Worm (Caenorhabditis elegans) whole organism, young adult: Measurements from ENCODE around the gene C35B1.7.

Source experiments
- D2030.7 ChIP-seq: fragments of 200-800 bp; sonication (Bioruptor generic); IDR thresholded peaks from 2 replicates; pipeline ENCODE4 v1.3.6; 2022; ENCODE audit warnings: missing genetic modification reagents, missing genetic modification characterization, missing compliant biosample characterization
- F10E7.11 ChIP-seq: sonication (generic microtip); optimal IDR thresholded peaks from 2 replicates; lab custom pipeline; 2017; ENCODE audit warnings: mild to moderate bottlenecking, missing genetic modification characterization, moderate library complexity, missing compliant biosample characterization
- F23B12.7 ChIP-seq: sonication (generic microtip); optimal IDR thresholded peaks from 2 replicates; lab custom pipeline; 2017; ENCODE audit warnings: missing genetic modification characterization, mild to moderate bottlenecking, missing compliant biosample characterization, antibody characterized with exemption, moderate library complexity; ENCODE audit not compliant: insufficient read depth
- F33H1.4 ChIP-seq: fragments of 200-800 bp; sonication (Bioruptor generic); IDR thresholded peaks from 2 replicates; pipeline ENCODE4 v1.3.6; 2022; ENCODE audit warnings: missing genetic modification reagents, missing genetic modification characterization, missing compliant biosample characterization
- F49E8.2 ChIP-seq: sonication (generic microtip); optimal IDR thresholded peaks from 3 replicates; lab custom pipeline; 2017; ENCODE audit warnings: missing genetic modification characterization, mild to moderate bottlenecking, missing compliant biosample characterization, antibody characterized with exemption, moderate library complexity; ENCODE audit not compliant: insufficient read depth
- F57C9.4 ChIP-seq: sonication (generic microtip); optimal IDR thresholded peaks from 2 replicates; lab custom pipeline; 2017; ENCODE audit warnings: mild to moderate bottlenecking, missing genetic modification characterization, missing compliant biosample characterization
- K11D2.4 ChIP-seq: fragments of 200-800 bp; sonication (Bioruptor generic); IDR thresholded peaks from 2 replicates; pipeline ENCODE4 v1.3.6; 2022; ENCODE audit warnings: missing genetic modification reagents, missing genetic modification characterization, missing compliant biosample characterization
- Y67H2A.10 ChIP-seq: fragments of 200-800 bp; sonication (Bioruptor generic); conservative IDR thresholded peaks from 2 replicates; pipeline ENCODE4 v1.3.6; 2022; ENCODE audit warnings: missing genetic modification reagents, missing genetic modification characterization, missing compliant biosample characterization
- Y79H2A.3 ChIP-seq: fragments of 200-800 bp; sonication (Bioruptor generic); conservative IDR thresholded peaks from 2 replicates; pipeline ENCODE4 v1.3.6; 2022; ENCODE audit warnings: missing genetic modification reagents, missing genetic modification characterization, missing compliant biosample characterization
- Y95B8A.8 ChIP-seq: fragments of 200-800 bp; sonication (Bioruptor generic); IDR thresholded peaks from 2 replicates; pipeline ENCODE4 v1.3.6; 2022; ENCODE audit warnings: missing genetic modification reagents, missing genetic modification characterization, missing compliant biosample characterization
- ZK185.1 ChIP-seq: sonication (generic microtip); optimal IDR thresholded peaks from 2 replicates; lab custom pipeline; 2016; ENCODE audit warnings: mild to moderate bottlenecking, missing genetic modification characterization, missing compliant biosample characterization; ENCODE audit not compliant: poor library complexity, severe bottlenecking
- atf-7 ChIP-seq: sonication (generic microtip); optimal IDR thresholded peaks from 2 replicates; lab custom pipeline; 2017; ENCODE audit warnings: mild to moderate bottlenecking, missing genetic modification characterization, missing compliant biosample characterization
- bed-1 ChIP-seq: fragments of 200-800 bp; sonication (Bioruptor generic); IDR thresholded peaks from 2 replicates; pipeline ENCODE4 v1.3.6; 2022; ENCODE audit warnings: missing genetic modification reagents, missing genetic modification characterization, missing compliant biosample characterization
- cebp-1 ChIP-seq, 2 experiments: fragments of 200-800 bp in 1 of 2; sonication (Bioruptor generic) in 1 of 2; sonication (generic microtip) in 1 of 2; IDR thresholded peaks in 1 of 2; optimal IDR thresholded peaks in 1 of 2; 2 replicates each; pipeline versions ENCODE4 v1.3.6 to Lab custom; 2017 to 2022; ENCODE audit warnings: missing compliant biosample characterization in 2 of 2, missing genetic modification characterization in 2 of 2, mild to moderate bottlenecking in 1 of 2, missing genetic modification reagents in 1 of 2, moderate library complexity in 1 of 2
- ceh-27 ChIP-seq: fragments of 200-800 bp; sonication (Bioruptor generic); optimal IDR thresholded peaks from 2 replicates; lab custom pipeline; 2018; ENCODE audit warnings: mild to moderate bottlenecking, missing genetic modification characterization, moderate library complexity, missing compliant biosample characterization
- ceh-40 ChIP-seq: fragments of 200-800 bp; sonication (Bioruptor generic); IDR thresholded peaks from 2 replicates; pipeline ENCODE4 v1.3.6; 2022; ENCODE audit warnings: missing genetic modification characterization, missing compliant biosample characterization
- ceh-79 ChIP-seq: sonication (generic microtip); optimal IDR thresholded peaks from 2 replicates; lab custom pipeline; 2017; ENCODE audit warnings: mild to moderate bottlenecking, missing genetic modification characterization, missing compliant biosample characterization
- dox-1 ChIP-seq: fragments of 200-800 bp; sonication (Bioruptor generic); IDR thresholded peaks from 2 replicates; pipeline ENCODE4 v1.3.6; 2022; ENCODE audit warnings: missing genetic modification reagents, missing genetic modification characterization, missing compliant biosample characterization
- dpff-1 ChIP-seq: sonication (generic microtip); optimal IDR thresholded peaks from 2 replicates; lab custom pipeline; 2017; ENCODE audit warnings: mild to moderate bottlenecking, missing genetic modification characterization, missing compliant biosample characterization
- efl-1 ChIP-seq: fragments of 150-350 bp; optimal IDR thresholded peaks from 2 replicates; lab custom pipeline; 2014; ENCODE audit warnings: missing biosample characterization, missing genetic modification reagents, missing genetic modification characterization
- egrh-3 ChIP-seq: fragments of 200-800 bp; sonication (Bioruptor generic); IDR thresholded peaks from 2 replicates; pipeline ENCODE4 v1.3.6; 2022; ENCODE audit warnings: missing genetic modification reagents, missing genetic modification characterization, missing compliant biosample characterization
- ekl-4 ChIP-seq: fragments of 200-800 bp; sonication (Bioruptor generic); IDR thresholded peaks from 2 replicates; pipeline ENCODE4 v1.3.6; 2022; ENCODE audit warnings: missing genetic modification reagents, missing genetic modification characterization, missing compliant biosample characterization
- ets-4 ChIP-seq: fragments of 200-800 bp; sonication (Bioruptor generic); optimal IDR thresholded peaks from 2 replicates; lab custom pipeline; 2018; ENCODE audit warnings: mild to moderate bottlenecking, missing genetic modification characterization, missing compliant biosample characterization
- fkh-3 ChIP-seq: sonication (generic microtip); optimal IDR thresholded peaks from 2 replicates; lab custom pipeline; 2016; ENCODE audit warnings: mild to moderate bottlenecking, missing genetic modification characterization, missing compliant biosample characterization
- hsf-1 ChIP-seq: fragments of 200-800 bp; sonication (Bioruptor generic); IDR thresholded peaks from 2 replicates; pipeline ENCODE4 v1.3.6; 2022; ENCODE audit warnings: missing genetic modification reagents, missing genetic modification characterization, missing compliant biosample characterization
- lag-1 ChIP-seq: fragments of 200-800 bp; sonication (Bioruptor generic); IDR thresholded peaks from 2 replicates; pipeline ENCODE4 v1.3.6; 2022; ENCODE audit warnings: missing genetic modification reagents, missing genetic modification characterization, missing compliant biosample characterization
- let-607 ChIP-seq, 2 experiments: fragments of 200-800 bp in 1 of 2; sonication (Bioruptor generic) in 1 of 2; sonication (generic microtip) in 1 of 2; optimal IDR thresholded peaks; 2 replicates each; lab custom pipeline; 2016 to 2018; ENCODE audit warnings: mild to moderate bottlenecking in 2 of 2, missing compliant biosample characterization in 2 of 2, missing genetic modification characterization in 2 of 2, moderate library complexity in 2 of 2, missing genotype in 1 of 2
- lin-26 ChIP-seq: fragments of 200-800 bp; sonication (Bioruptor generic); IDR thresholded peaks from 2 replicates; pipeline ENCODE4 v1.3.6; 2022; ENCODE audit warnings: missing genetic modification reagents, missing genetic modification characterization, missing compliant biosample characterization
- lin-54 ChIP-seq: fragments of 200-800 bp; sonication (Bioruptor generic); optimal IDR thresholded peaks from 2 replicates; lab custom pipeline; 2018; ENCODE audit warnings: mild to moderate bottlenecking, missing genetic modification characterization, missing compliant biosample characterization
- lsl-1 ChIP-seq: fragments of 200-800 bp; sonication (Bioruptor generic); optimal IDR thresholded peaks from 2 replicates; lab custom pipeline; 2018; ENCODE audit warnings: mild to moderate bottlenecking, missing genetic modification characterization, moderate library complexity, missing compliant biosample characterization
- madf-6 ChIP-seq: fragments of 200-800 bp; sonication (Bioruptor generic); IDR thresholded peaks from 2 replicates; pipeline ENCODE4 v1.3.6; 2022; ENCODE audit warnings: missing genetic modification reagents, missing genetic modification characterization, missing compliant biosample characterization
- mel-28 ChIP-seq: sonication (generic microtip); optimal IDR thresholded peaks from 2 replicates; lab custom pipeline; 2016; ENCODE audit warnings: borderline replicate concordance, mild to moderate bottlenecking, missing genetic modification characterization, missing compliant biosample characterization
- repo-1 ChIP-seq: sonication (generic microtip); optimal IDR thresholded peaks from 2 replicates; lab custom pipeline; 2017; ENCODE audit warnings: mild to moderate bottlenecking, missing genetic modification characterization, missing compliant biosample characterization
- sea-2 ChIP-seq: fragments of 200-800 bp; sonication (Bioruptor generic); IDR thresholded peaks from 2 replicates; pipeline ENCODE4 v1.3.6; 2022; ENCODE audit warnings: missing genetic modification characterization, missing compliant biosample characterization
- snpc-4 ChIP-seq, 5 experiments: fragments of 150-350 bp in 1 of 5; sonication (generic microtip) in 4 of 5; optimal IDR thresholded peaks; 2 replicates each; lab custom pipeline; 2014 to 2018; ENCODE audit warnings: missing genetic modification characterization in 5 of 5, missing biosample characterization in 3 of 5, antibody characterized with exemption in 2 of 5, mild to moderate bottlenecking in 2 of 5, missing compliant biosample characterization in 2 of 5, missing genotype in 2 of 5, moderate library complexity in 2 of 5, missing genetic modification reagents in 1 of 5
- sptf-2 ChIP-seq: fragments of 200-800 bp; sonication (Bioruptor generic); optimal IDR thresholded peaks from 2 replicates; lab custom pipeline; 2018; ENCODE audit warnings: mild to moderate bottlenecking, missing genetic modification characterization, missing compliant biosample characterization
- tbx-9 ChIP-seq: sonication (generic microtip); optimal IDR thresholded peaks from 2 replicates; lab custom pipeline; 2016; ENCODE audit warnings: borderline replicate concordance, missing genetic modification characterization, inconsistent platforms, missing compliant biosample characterization
- tlf-1 ChIP-seq: fragments of 200-800 bp; sonication (Bioruptor generic); optimal IDR thresholded peaks from 2 replicates; lab custom pipeline; 2018; ENCODE audit warnings: mild to moderate bottlenecking, missing genetic modification characterization, missing compliant biosample characterization
- unc-130 ChIP-seq: sonication (generic microtip); optimal IDR thresholded peaks from 2 replicates; lab custom pipeline; 2016; ENCODE audit warnings: missing genetic modification reagents, missing genetic modification characterization, missing compliant biosample characterization
- xnd-1 ChIP-seq: sonication (generic microtip); optimal IDR thresholded peaks from 2 replicates; lab custom pipeline; 2016; ENCODE audit warnings: missing genotype, missing genetic modification reagents, missing genetic modification characterization, missing compliant biosample characterization
- zim-3 ChIP-seq: sonication (generic microtip); optimal IDR thresholded peaks from 2 replicates; lab custom pipeline; 2017; ENCODE audit warnings: mild to moderate bottlenecking, missing genetic modification characterization, moderate library complexity, missing compliant biosample characterization
- ztf-26 ChIP-seq: sonication (generic microtip); optimal IDR thresholded peaks from 2 replicates; lab custom pipeline; 2017; ENCODE audit warnings: missing genetic modification characterization, missing compliant biosample characterization

C35B1.7 gene

ce11 chrIV:4093087-4093486 is 15.8 kb upstream of the C35B1.7 start (continued):
- TF ChIP-seq lsl-1 (GFP tag; lab: Kevin White, UChicago): no peak
- TF ChIP-seq cebp-1 (GFP tag; IDR thresholded peaks at IDR 0.05; lab: Robert Waterston, UW): no peak
- peak; percentile 84 for TF ChIP-seq cebp-1 (tag; optimal IDR thresholded peaks at IDR 0.05; lab: Kevin White, UChicago)
- TF ChIP-seq zim-3 (tag; lab: Kevin White, UChicago): no peak
- no peak; the same call in 1 of the 2 replicates for TF ChIP-seq F33H1.4 (GFP tag; lab: Robert Waterston, UW)
- TF ChIP-seq F57C9.4 (tag; lab: Kevin White, UChicago): no peak
- no peak for TF ChIP-seq lin-26
- no peak for TF ChIP-seq ceh-79 (tag; lab: Kevin White, UChicago)
- no peak for TF ChIP-seq dpff-1
- no peak for TF ChIP-seq sptf-2 (GFP tag; lab: Kevin White, UChicago)
- peak; percentile 19 for TF ChIP-seq ztf-26 (tag; lab: Kevin White, UChicago)
- TF ChIP-seq madf-6 (GFP tag; lab: Robert Waterston, UW): no peak
- no peak for TF ChIP-seq F10E7.11 (tag; lab: Kevin White, UChicago)
- no peak for TF ChIP-seq ceh-40 (GFP tag; lab: Robert Waterston, UW)
- TF ChIP-seq egrh-3 (GFP tag; lab: Robert Waterston, UW): no peak
- no peak for TF ChIP-seq hsf-1
- no peak for TF ChIP-seq ets-4 (GFP tag; lab: Kevin White, UChicago)
- TF ChIP-seq ekl-4 (GFP tag; lab: Robert Waterston, UW): no peak
- TF ChIP-seq snpc-4 (GFP tag; optimal IDR thresholded peaks at IDR 0.05; lab: Kevin White, UChicago): no peak
- peak in 2 of 4 experiments; percentile 24 to 31 for TF ChIP-seq snpc-4 (tag; optimal IDR thresholded peaks at IDR 0.05; lab: Kevin White, UChicago)

ce11 chrIV:4094364-4094763 is 14.5 kb upstream of the C35B1.7 start:
- TF ChIP-seq repo-1 (tag; lab: Kevin White, UChicago) (no peak), mel-28 (no peak), efl-1 (no peak), Y67H2A.10 (GFP tag; lab: Robert Waterston, UW) (no peak), tbx-9 (tag; lab: Kevin White, UChicago) (no peak), tlf-1 (no peak), bed-1 (GFP tag; lab: Robert Waterston, UW) (no peak), D2030.7 (GFP tag; lab: Robert Waterston, UW) (no peak), atf-7 (tag; lab: Kevin White, UChicago) (peak; percentile 62), Y95B8A.8 (GFP tag; lab: Robert Waterston, UW) (no peak), ZK185.1 (tag; lab: Kevin White, UChicago) (no peak), sea-2 (GFP tag; lab: Robert Waterston, UW) (no peak), hsf-1 (no peak), K11D2.4 (0 out of 2 replicates have a peak, but pooled peaks have one; percentile 36), lin-54 (GFP tag; lab: Kevin White, UChicago) (no peak), unc-130 (no peak), Y79H2A.3 (no peak)

DNA sequence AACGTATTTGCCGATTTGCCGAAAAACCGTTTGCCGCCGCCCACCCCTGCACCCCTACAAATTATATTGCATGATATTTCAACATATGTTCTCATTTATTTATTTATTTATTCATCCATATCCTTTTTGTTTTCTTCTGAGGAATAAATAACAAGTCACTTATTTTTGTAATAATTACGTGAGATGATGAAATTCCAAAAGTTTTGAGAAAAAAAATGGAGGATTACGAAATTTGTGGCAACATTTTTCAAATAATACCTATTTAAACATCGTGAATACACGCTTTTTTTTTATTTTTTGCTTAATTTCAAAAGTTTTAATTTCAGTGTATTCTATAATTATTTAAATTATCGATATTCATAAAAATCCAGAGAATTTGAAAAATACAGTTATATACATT is 11.9 kb upstream of the C35B1.7 start:
- TF ChIP-seq cebp-1 (GFP tag; IDR thresholded peaks at IDR 0.05; lab: Robert Waterston, UW): no peak
- TF ChIP-seq cebp-1 (tag; optimal IDR thresholded peaks at IDR 0.05; lab: Kevin White, UChicago): peak; percentile 67
- no peak for TF ChIP-seq K11D2.4

DNA sequence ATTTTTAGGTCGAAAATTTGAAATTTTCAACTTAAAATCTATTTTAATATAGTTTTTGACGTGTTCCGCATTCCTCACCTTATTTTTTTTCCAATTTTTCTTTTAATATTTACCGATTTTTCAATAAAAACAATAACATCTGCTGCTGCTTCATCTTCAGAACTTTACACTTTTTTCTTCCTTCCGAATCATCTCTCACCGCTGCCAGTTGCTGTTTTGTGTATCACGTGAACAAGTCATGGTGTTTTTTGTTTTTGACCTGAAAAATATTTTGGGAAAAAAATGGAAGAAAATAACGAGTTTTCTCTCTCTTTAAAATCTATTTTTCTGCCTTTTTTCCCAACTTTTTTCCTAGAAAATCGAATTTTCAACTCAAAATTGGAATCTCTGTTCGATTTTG is 9.1 kb upstream of the C35B1.7 start:
- TF ChIP-seq lag-1 (GFP tag; lab: Robert Waterston, UW): no peak
- no peak for TF ChIP-seq let-607 (tag; optimal IDR thresholded peaks at IDR 0.05; lab: Kevin White, UChicago)
- no peak for TF ChIP-seq fkh-3
- TF ChIP-seq atf-7 (tag; lab: Kevin White, UChicago): no peak
- no peak for TF ChIP-seq tbx-9 (tag; lab: Kevin White, UChicago)
- TF ChIP-seq xnd-1 (tag; lab: Kevin White, UChicago): no peak
- no peak for TF ChIP-seq F49E8.2
- TF ChIP-seq F23B12.7 (tag; lab: Kevin White, UChicago): no peak
- TF ChIP-seq ceh-27 (GFP tag; lab: Kevin White, UChicago): no peak
- no peak for TF ChIP-seq Y67H2A.10 (GFP tag; lab: Robert Waterston, UW)
- TF ChIP-seq dox-1 (GFP tag; lab: Robert Waterston, UW): no peak
